Fruit fly (Drosophila melanogaster): ENCODE measurements around the gene Toll-6.

dm6 chr3L:15347695-15348465 lies 11.4 kb downstream of the Toll-6 start:
- peak; percentile 14 for TF ChIP-seq CG32006 (GFP tag; optimal IDR thresholded peaks at IDR 0.05)
- no peak for TF ChIP-seq Gug (GFP tag; IDR thresholded peaks at IDR 0.05)
- no peak for TF ChIP-seq acj6 (GFP tag; optimal IDR thresholded peaks at IDR 0.05)
- TF ChIP-seq CG31627 (GFP tag; optimal IDR thresholded peaks at IDR 0.05) = no peak
- no peak for TF ChIP-seq Lpt (GFP tag; optimal IDR thresholded peaks at IDR 0.05)
- TF ChIP-seq Eip75B (GFP tag; optimal IDR thresholded peaks at IDR 0.05) = no peak
- no peak for TF ChIP-seq Hr39 (GFP tag; optimal IDR thresholded peaks at IDR 0.05)
- no peak for TF ChIP-seq CG15336 (GFP tag; IDR thresholded peaks at IDR 0.05)
- no peak for TF ChIP-seq CG1621 (tag; optimal IDR thresholded peaks at IDR 0.05)
- TF ChIP-seq svp (GFP tag) = peak; percentile 59
- TF ChIP-seq lz (GFP tag; optimal IDR thresholded peaks at IDR 0.05) = no peak
- no peak for TF ChIP-seq Hr38 (GFP tag; optimal IDR thresholded peaks at IDR 0.05)
- TF ChIP-seq CG4318 (GFP tag; optimal IDR thresholded peaks at IDR 0.05) = no peak
- no peak for TF ChIP-seq Hr4 (GFP tag; optimal IDR thresholded peaks at IDR 0.05)

All from whole organism, prepupa.